Fruit fly (Drosophila melanogaster) whole organism, adult: ENCODE results near the gene Lasp.

Experiments
- CG11617 ChIP-seq: fragments of 200-800 bp; sonication (Bioruptor generic); optimal IDR thresholded peaks from 2 replicates; lab custom pipeline; 2017; ENCODE audit warnings: mild to moderate bottlenecking, missing biosample characterization, missing genetic modification reagents, missing genetic modification characterization
- CG12768 ChIP-seq: fragments of 200-800 bp; sonication (Bioruptor generic); optimal IDR thresholded peaks from 2 replicates; lab custom pipeline; 2017; ENCODE audit warnings: missing biosample characterization, missing genetic modification characterization, mild to moderate bottlenecking, moderate library complexity, missing genetic modification reagents
- CG14711 ChIP-seq: fragments of 200-800 bp; sonication (Bioruptor generic); optimal IDR thresholded peaks from 2 replicates; lab custom pipeline; 2018; ENCODE audit warnings: missing biosample characterization, mild to moderate bottlenecking, missing genetic modification characterization, moderate library complexity
- CG1620 ChIP-seq: fragments of 200-800 bp; sonication (Bioruptor generic); optimal IDR thresholded peaks from 2 replicates; lab custom pipeline; 2016; ENCODE audit warnings: missing biosample characterization, missing genetic modification characterization
- CG7101 ChIP-seq: fragments of 200-800 bp; sonication (Bioruptor generic); optimal IDR thresholded peaks from 2 replicates; lab custom pipeline; 2018; ENCODE audit warnings: missing biosample characterization, mild to moderate bottlenecking, missing genetic modification characterization, moderate library complexity
- Clk ChIP-seq: fragments of 200-800 bp; sonication (Bioruptor generic); optimal IDR thresholded peaks from 2 replicates; lab custom pipeline; 2017; ENCODE audit warnings: missing biosample characterization, missing genetic modification characterization
- bab1 ChIP-seq: fragments of 200-800 bp; sonication (Bioruptor generic); optimal IDR thresholded peaks from 3 replicates; lab custom pipeline; 2019; ENCODE audit warnings: missing biosample characterization, mild to moderate bottlenecking, missing genetic modification characterization, moderate library complexity
- cic ChIP-seq: fragments of 200-800 bp; sonication (Bioruptor generic); optimal IDR thresholded peaks from 2 replicates; lab custom pipeline; 2017; ENCODE audit warnings: missing biosample characterization, mild to moderate bottlenecking, missing genetic modification characterization, moderate library complexity
- kay ChIP-seq: fragments of 200-800 bp; sonication (Bioruptor generic); peaks from one replicate; lab custom pipeline; 2016; ENCODE audit warnings: missing biosample characterization, missing genetic modification characterization, borderline replicate concordance
- tj ChIP-seq: fragments of 200-800 bp; sonication (Bioruptor generic); optimal IDR thresholded peaks from 3 replicates; lab custom pipeline; 2017; ENCODE audit warnings: missing biosample characterization, mild to moderate bottlenecking, missing genetic modification characterization, moderate library complexity
- toe ChIP-seq: fragments of 200-800 bp; sonication (Bioruptor generic); optimal IDR thresholded peaks from 2 replicates; lab custom pipeline; 2016; ENCODE audit warnings: missing biosample characterization, missing genetic modification characterization

dm6 chr3L:16650078-16650477 lies 61.4 kb downstream of the Lasp start:
- TF ChIP-seq tj (GFP tag; lab: Kevin White, UChicago) (no peak), CG12768 (no peak), CG14711 (tag; lab: Kevin White, UChicago) (no peak), Clk (GFP tag; lab: Kevin White, UChicago) (no peak), CG11617 (no peak), cic (no peak), CG1620 (no peak), bab1 (GFP tag; lab: Kevin White, UChicago) (no peak), toe (GFP tag; lab: Kevin White, UChicago) (no peak), kay (GFP tag; lab: Kevin White, UChicago) (no peak), CG7101 (no peak)
